Fruit fly (Drosophila melanogaster) whole organism, wandering third instar larva: ENCODE data around the gene Dlc90F.

Experiments used
- Abd-B ChIP-seq: fragments of >200 bp; optimal IDR thresholded peaks from 2 replicates; lab custom pipeline; 2017; ENCODE audit warnings: missing biosample characterization, missing genetic modification characterization
- CG32264 ChIP-seq: fragments of 200-800 bp; sonication (Bioruptor generic); optimal IDR thresholded peaks from 2 replicates; lab custom pipeline; 2016; ENCODE audit warnings: missing biosample characterization, missing genetic modification characterization
- CG9705 ChIP-seq: fragments of 200-800 bp; sonication (Bioruptor generic); optimal IDR thresholded peaks from 2 replicates; lab custom pipeline; 2018; ENCODE audit warnings: missing biosample characterization, mild to moderate bottlenecking, missing genetic modification characterization
- Dif ChIP-seq: fragments of 200-275, 200-300 bp; sonication (Bioruptor generic); optimal IDR thresholded peaks from 2 replicates; lab custom pipeline; 2018; ENCODE audit warnings: missing biosample characterization, missing genetic modification characterization; ENCODE audit not compliant: partially characterized antibody
- GATAd ChIP-seq: sonication (Bioruptor generic); optimal IDR thresholded peaks from 2 replicates; lab custom pipeline; 2016; ENCODE audit warnings: missing biosample characterization, missing genetic modification characterization
- Hr78 ChIP-seq: fragments of >200 bp; optimal IDR thresholded peaks from 2 replicates; lab custom pipeline; 2017; ENCODE audit warnings: missing biosample characterization, missing genetic modification characterization
- Hr83 ChIP-seq: fragments of 200-300 bp; sonication (Bioruptor generic); optimal IDR thresholded peaks from 2 replicates; lab custom pipeline; 2016; ENCODE audit warnings: missing biosample characterization, mild to moderate bottlenecking, missing genetic modification characterization, moderate library complexity; ENCODE audit not compliant: poor library complexity, severe bottlenecking
- Mio ChIP-seq: sonication (Bioruptor generic); optimal IDR thresholded peaks from 2 replicates; lab custom pipeline; 2016; ENCODE audit warnings: missing biosample characterization, missing genetic modification characterization
- Myc ChIP-seq: fragments of >200 bp; optimal IDR thresholded peaks from 2 replicates; lab custom pipeline; 2017
- OdsH ChIP-seq: fragments of 200-800 bp; sonication (Bioruptor generic); optimal IDR thresholded peaks from 2 replicates; lab custom pipeline; 2016; ENCODE audit warnings: missing biosample characterization, mild to moderate bottlenecking, missing genetic modification characterization
- Rel ChIP-seq, 2 experiments: fragments of 200-800 bp; sonication (Bioruptor generic) in 1 of 2; optimal IDR thresholded peaks; 2 replicates in 1 of 2; 3 replicates in 1 of 2; lab custom pipeline; 2016 to 2019; ENCODE audit warnings: mild to moderate bottlenecking in 2 of 2, missing biosample characterization in 2 of 2, missing genetic modification characterization in 2 of 2, moderate library complexity in 1 of 2
- Vsx2 ChIP-seq: fragments of 200-300, 225-300 bp; sonication (Bioruptor generic); optimal IDR thresholded peaks from 2 replicates; lab custom pipeline; 2018; ENCODE audit warnings: missing biosample characterization, missing genetic modification characterization; ENCODE audit not compliant: partially characterized antibody
- br ChIP-seq: fragments of 200-800 bp; sonication (Bioruptor generic); optimal IDR thresholded peaks from 2 replicates; lab custom pipeline; 2016; ENCODE audit warnings: missing biosample characterization, missing genetic modification characterization
- brk ChIP-seq: fragments of 200-800 bp; sonication (Bioruptor generic); optimal IDR thresholded peaks from 2 replicates; lab custom pipeline; 2016; ENCODE audit warnings: missing biosample characterization, mild to moderate bottlenecking, missing genetic modification characterization
- dmrt93B ChIP-seq: fragments of 200-800 bp; sonication (Bioruptor generic); optimal IDR thresholded peaks from 2 replicates; lab custom pipeline; 2018; ENCODE audit warnings: missing biosample characterization, mild to moderate bottlenecking, missing genetic modification characterization
- dsf ChIP-seq: sonication (Bioruptor generic); optimal IDR thresholded peaks from 2 replicates; lab custom pipeline; 2016; ENCODE audit warnings: missing biosample characterization, missing genetic modification characterization, borderline replicate concordance
- h ChIP-seq: fragments of 200-800 bp; sonication (Bioruptor generic); optimal IDR thresholded peaks from 3 replicates; lab custom pipeline; 2016; ENCODE audit warnings: missing biosample characterization, mild to moderate bottlenecking, missing genetic modification characterization
- jim ChIP-seq: fragments of 175-275, 200-325 bp; sonication (Bioruptor generic); optimal IDR thresholded peaks from 2 replicates; lab custom pipeline; 2016; ENCODE audit warnings: missing biosample characterization, mild to moderate bottlenecking, missing genetic modification characterization
- psq ChIP-seq: fragments of 200-800 bp; sonication (Bioruptor generic); optimal IDR thresholded peaks from 3 replicates; lab custom pipeline; 2017; ENCODE audit warnings: missing biosample characterization, mild to moderate bottlenecking, missing genetic modification characterization, moderate library complexity
- rgr ChIP-seq: fragments of 200-800 bp; sonication (Bioruptor generic); optimal IDR thresholded peaks from 3 replicates; lab custom pipeline; 2016; ENCODE audit warnings: missing biosample characterization, mild to moderate bottlenecking, missing genetic modification characterization
- sage ChIP-seq: fragments of 200-800 bp; sonication (Bioruptor generic); optimal IDR thresholded peaks from 2 replicates; lab custom pipeline; 2016; ENCODE audit warnings: missing biosample characterization, mild to moderate bottlenecking, missing genetic modification characterization
- usp ChIP-seq: fragments of >200 bp; optimal IDR thresholded peaks from 2 replicates; lab custom pipeline; 2017; ENCODE audit warnings: missing biosample characterization, missing genetic modification characterization
- woc ChIP-seq: sonication (Bioruptor generic); optimal IDR thresholded peaks from 2 replicates; lab custom pipeline; 2016; ENCODE audit warnings: missing biosample characterization, mild to moderate bottlenecking, missing genetic modification characterization

Dlc90F gene

DNA sequence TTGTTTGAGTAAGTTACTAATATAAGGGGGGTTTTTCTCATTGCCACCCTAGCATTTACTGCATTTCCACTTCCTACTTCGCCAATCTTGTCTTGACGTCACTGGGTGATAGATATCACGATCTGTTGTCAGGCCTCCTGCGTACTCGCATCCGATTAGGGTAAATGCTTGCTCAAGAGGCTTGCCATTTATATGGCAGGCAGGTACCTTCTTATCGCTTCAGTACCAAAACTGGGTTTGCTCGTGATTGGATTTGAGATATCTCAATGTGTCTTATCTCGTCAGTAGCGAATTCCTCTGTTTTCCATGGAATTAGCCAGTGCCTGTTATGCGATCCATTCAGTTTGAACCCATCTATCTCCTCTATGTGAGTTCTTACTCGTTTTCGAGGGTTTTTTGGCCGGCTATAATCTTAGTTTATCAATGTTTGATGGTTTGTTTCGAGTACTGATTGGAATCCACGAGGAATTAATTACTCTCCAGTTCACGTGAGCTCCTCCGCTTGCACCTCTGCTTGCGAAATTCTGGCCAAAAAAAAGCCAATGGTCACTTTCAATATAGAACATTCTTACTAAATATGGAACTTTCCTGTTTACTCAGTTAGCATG is 18.1 kb upstream of the Dlc90F start:
- TF ChIP-seq Rel (GFP tag; optimal IDR thresholded peaks at IDR 0.05; lab: Kevin White, UChicago) (no peak), Rel (tag; optimal IDR thresholded peaks at IDR 0.05; lab: Kevin White, UChicago) (peak; percentile 3), dmrt93B (no peak)

DNA sequence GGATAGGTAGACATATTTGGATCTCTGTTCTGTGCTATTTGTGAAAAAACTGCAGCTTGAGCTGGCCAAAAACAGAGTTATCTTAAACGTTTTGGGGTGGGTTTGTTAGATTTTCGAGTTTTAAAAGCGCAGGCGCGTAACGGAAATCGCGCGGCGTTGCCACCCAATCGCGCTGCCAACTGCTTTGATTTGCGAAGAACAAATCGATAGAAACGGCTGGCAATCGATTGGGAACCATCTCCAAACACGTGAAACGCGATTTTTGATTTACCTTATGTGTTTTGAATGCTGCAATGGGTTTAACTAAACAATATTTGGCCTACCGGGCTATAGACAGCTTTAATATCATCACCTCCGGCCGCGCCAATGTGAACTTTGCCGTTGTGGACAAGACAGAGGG is 15.6 kb upstream of the Dlc90F start, which contains the start of the genes CG14312 and CG8064:
CG14312 (minus strand) TSS at position 88 of the 400 bp plus-strand sequence.
CG8064 (plus strand) TSS at position 220 of the 400 bp plus-strand sequence.
- TF ChIP-seq Mio (GFP tag; lab: Kevin White, UChicago) (no peak), Rel (GFP tag; optimal IDR thresholded peaks at IDR 0.05; lab: Kevin White, UChicago) (no peak), Rel (tag; optimal IDR thresholded peaks at IDR 0.05; lab: Kevin White, UChicago) (peak; percentile 27)

DNA sequence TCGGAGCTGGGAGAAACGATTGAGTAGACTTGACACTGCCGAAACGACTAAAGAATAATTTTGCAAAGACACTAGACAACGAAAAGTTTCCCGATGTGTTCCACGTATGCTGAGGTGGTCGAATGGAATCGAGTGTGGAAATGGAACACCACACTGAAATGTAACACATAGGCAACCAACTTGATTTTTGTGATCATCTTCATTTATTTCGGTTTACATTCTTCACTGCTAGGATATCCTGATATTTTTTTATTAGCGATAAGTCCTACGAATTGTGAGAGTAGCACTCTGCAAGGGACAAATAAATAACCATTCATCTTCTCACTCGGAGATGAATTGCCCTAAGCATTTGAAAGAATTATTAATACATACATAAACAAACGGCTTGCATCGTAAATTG is 10.4 kb upstream of the Dlc90F start, which contains the start of gene CG7131:
CG7131 (minus strand) TSS at position 101 of the 400 bp plus-strand sequence.
- TF ChIP-seq sage (GFP tag; lab: Kevin White, UChicago): no peak
- TF ChIP-seq, all 38 proteins: peak for 0

DNA sequence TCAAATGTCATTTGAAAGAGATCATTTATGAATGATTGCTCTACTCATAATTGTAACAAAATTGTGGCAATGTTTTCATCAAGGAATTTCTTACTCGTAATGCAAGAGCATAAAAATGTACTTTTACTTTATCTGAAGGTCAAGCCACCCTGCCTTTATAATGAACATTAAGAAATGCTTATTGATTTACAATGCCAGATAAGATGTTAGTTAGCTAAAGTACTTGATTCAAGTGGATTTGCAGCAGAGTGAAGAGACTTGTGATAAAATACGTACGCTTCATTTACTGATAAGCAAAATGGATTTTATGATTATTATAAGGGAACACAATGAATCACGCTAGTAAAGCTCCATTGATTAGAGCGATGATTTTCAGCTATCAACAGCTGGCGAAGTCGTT is 7.2 kb upstream of the Dlc90F start:
- peak; percentile 1 for TF ChIP-seq h
- no peak for TF ChIP-seq Dif (GFP tag; lab: Kevin White, UChicago)
- TF ChIP-seq, all 38 proteins: peak for 1

DNA sequence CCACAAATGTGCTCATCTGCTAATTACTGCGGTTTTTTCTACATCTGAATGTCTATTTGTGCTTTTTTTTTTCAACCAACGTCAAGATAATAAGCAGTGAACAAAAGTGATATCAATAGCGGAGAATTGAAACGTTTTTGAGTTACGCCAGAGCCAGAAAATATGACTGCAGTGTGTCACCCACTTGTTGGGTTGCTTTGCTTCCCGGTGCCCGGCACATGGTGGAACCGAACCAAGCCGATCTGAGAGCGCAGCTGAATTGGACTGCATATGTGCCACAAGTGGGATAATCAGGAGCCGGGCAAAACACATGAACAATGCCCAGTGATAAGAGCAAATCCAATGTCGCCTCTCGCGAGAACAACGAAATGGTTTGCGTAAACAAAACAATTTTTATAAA is 6.7 kb upstream of the Dlc90F start:
- TF ChIP-seq h (no peak), Rel (GFP tag; optimal IDR thresholded peaks at IDR 0.05; lab: Kevin White, UChicago) (no peak), Rel (tag; optimal IDR thresholded peaks at IDR 0.05; lab: Kevin White, UChicago) (peak; percentile 77)

DNA sequence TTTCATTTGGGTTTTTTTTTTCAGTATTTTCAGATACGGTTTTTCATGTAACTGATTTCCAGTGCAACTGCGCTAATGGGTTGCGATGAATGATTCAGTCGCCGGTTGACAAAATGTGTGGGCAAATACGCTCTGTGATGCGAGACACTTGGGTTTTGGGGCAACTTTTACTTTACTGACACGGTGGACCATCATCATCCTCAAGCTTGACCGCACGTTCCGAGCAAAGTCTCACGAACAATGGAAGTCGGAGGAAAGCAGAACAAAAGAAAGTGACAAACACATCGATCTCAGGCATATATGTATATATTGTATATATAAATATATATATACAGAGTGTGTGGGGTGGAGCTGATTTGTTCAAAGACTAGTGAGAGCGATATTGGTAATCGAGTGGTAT is 4.5 kb upstream of the Dlc90F start:
- no peak for TF ChIP-seq jim
- no peak for TF ChIP-seq CG9705 (GFP tag; lab: Kevin White, UChicago)
- no peak for TF ChIP-seq Rel (GFP tag; optimal IDR thresholded peaks at IDR 0.05; lab: Kevin White, UChicago)
- no peak for TF ChIP-seq Rel (tag; optimal IDR thresholded peaks at IDR 0.05; lab: Kevin White, UChicago)
- TF ChIP-seq sage (GFP tag; lab: Kevin White, UChicago): no peak
- no peak for TF ChIP-seq dsf (GFP tag; lab: Kevin White, UChicago)
- TF ChIP-seq brk: no peak
- no peak for TF ChIP-seq br
- no peak for TF ChIP-seq CG32264
- TF ChIP-seq rgr: no peak
- no peak for TF ChIP-seq Hr78 (GFP tag; lab: Kevin White, UChicago)
- no peak for TF ChIP-seq Abd-B (GFP tag; lab: Kevin White, UChicago)
- TF ChIP-seq GATAd: no peak
- TF ChIP-seq psq (GFP tag; lab: Kevin White, UChicago): no peak

DNA sequence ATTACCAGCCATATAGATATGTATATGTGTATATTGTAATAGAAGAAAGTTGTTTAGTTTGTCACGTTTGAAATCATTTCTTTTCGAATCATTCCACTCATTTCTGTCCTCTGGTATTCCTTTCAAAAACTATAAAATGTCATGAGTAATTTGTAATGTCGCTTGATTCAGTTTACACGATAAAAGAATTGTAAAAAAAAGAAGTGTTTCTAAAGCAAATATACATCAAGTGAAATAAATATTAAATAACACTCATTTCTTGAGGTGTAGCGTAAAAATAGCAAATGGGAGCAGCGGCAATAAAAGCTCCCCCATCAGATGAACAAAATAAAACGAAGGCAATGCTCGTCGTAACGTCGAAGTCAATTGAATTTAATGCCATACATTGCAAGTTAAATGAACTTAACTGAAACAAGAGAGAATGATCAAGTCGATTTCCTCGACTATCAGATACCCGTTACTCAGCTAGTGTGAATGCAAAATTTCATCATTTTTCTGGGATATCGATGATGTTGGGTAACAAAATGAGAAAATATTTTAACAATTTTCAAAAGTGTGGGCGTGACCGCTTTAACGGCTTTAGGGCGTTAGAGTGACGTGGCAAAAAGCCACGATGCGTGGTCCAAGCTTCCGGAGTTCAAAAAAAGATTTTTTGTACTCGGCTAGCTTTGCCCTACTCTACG is 3.6 kb upstream of the Dlc90F start:
- TF ChIP-seq Abd-B (GFP tag; lab: Kevin White, UChicago) (no peak), h (peak; percentile 16)

DNA sequence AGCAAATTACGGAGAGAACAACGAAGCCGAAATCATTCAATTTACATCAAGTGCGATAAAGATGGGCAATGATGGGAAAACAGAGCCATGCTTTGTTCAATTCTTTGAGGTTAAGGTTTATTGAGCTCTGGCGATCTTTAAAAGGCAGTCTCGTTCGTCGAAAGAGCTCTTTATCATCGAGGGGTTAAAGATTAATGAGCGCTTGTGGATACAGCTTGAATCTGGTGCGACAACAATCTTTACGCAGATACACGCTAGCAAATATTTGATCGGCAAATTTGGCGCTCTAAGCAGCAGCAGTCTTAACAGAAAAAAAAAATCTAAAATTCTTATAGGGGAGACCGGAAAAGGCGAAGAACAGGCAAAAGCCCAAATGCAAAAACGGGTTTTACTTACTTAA is 2.9 kb upstream of the Dlc90F start:
- TF ChIP-seq CG9705 (GFP tag; lab: Kevin White, UChicago) (no peak), usp (no peak), sage (GFP tag; lab: Kevin White, UChicago) (no peak), woc (GFP tag; lab: Kevin White, UChicago) (no peak), Rel (GFP tag; optimal IDR thresholded peaks at IDR 0.05; lab: Kevin White, UChicago) (no peak), Rel (tag; optimal IDR thresholded peaks at IDR 0.05; lab: Kevin White, UChicago) (peak; percentile 18), Hr83 (GFP tag; lab: Kevin White, UChicago) (no peak), OdsH (GFP tag; lab: Kevin White, UChicago) (peak; percentile 13), Myc (no peak), Vsx2 (no peak), jim (no peak)
